Worm (Caenorhabditis elegans) whole organism, young adult: ENCODE data around the gene R11H6.2.

Experiments
- B0336.3 ChIP-seq: fragments of 200-800 bp; sonication (Bioruptor generic); IDR thresholded peaks from 2 replicates; pipeline ENCODE4 v1.3.6; 2022; ENCODE audit warnings: missing genetic modification characterization, missing compliant biosample characterization
- D2030.7 ChIP-seq: fragments of 200-800 bp; sonication (Bioruptor generic); IDR thresholded peaks from 2 replicates; pipeline ENCODE4 v1.3.6; 2022; ENCODE audit warnings: missing genetic modification reagents, missing genetic modification characterization, missing compliant biosample characterization
- F23B12.7 ChIP-seq: sonication (generic microtip); optimal IDR thresholded peaks from 2 replicates; lab custom pipeline; 2017; ENCODE audit warnings: missing genetic modification characterization, mild to moderate bottlenecking, missing compliant biosample characterization, antibody characterized with exemption, moderate library complexity; ENCODE audit not compliant: insufficient read depth
- F39B2.1 ChIP-seq: fragments of 200-800 bp; sonication (Bioruptor generic); IDR thresholded peaks from 2 replicates; pipeline ENCODE4 v1.3.6; 2022; ENCODE audit warnings: missing genetic modification reagents, missing genetic modification characterization, missing compliant biosample characterization
- F49E8.2 ChIP-seq: sonication (generic microtip); optimal IDR thresholded peaks from 3 replicates; lab custom pipeline; 2017; ENCODE audit warnings: missing genetic modification characterization, mild to moderate bottlenecking, missing compliant biosample characterization, antibody characterized with exemption, moderate library complexity; ENCODE audit not compliant: insufficient read depth
- F55B11.4 ChIP-seq: sonication (generic microtip); optimal IDR thresholded peaks from 2 replicates; lab custom pipeline; 2016; ENCODE audit warnings: missing compliant biosample characterization, missing genetic modification characterization, borderline replicate concordance; ENCODE audit not compliant: insufficient read depth
- F57A8.1 ChIP-seq: fragments of 200-800 bp; sonication (Bioruptor generic); optimal IDR thresholded peaks from 2 replicates; lab custom pipeline; 2018; ENCODE audit warnings: mild to moderate bottlenecking, missing genetic modification characterization, moderate library complexity, missing compliant biosample characterization
- K12H6.12 ChIP-seq: fragments of 200-800 bp; sonication (Bioruptor generic); optimal IDR thresholded peaks from 2 replicates; lab custom pipeline; 2018; ENCODE audit warnings: mild to moderate bottlenecking, missing genetic modification characterization, missing compliant biosample characterization
- T07F8.4 ChIP-seq: sonication (generic microtip); optimal IDR thresholded peaks from 2 replicates; lab custom pipeline; 2016; ENCODE audit warnings: mild to moderate bottlenecking, missing genetic modification characterization, moderate library complexity, missing compliant biosample characterization
- Y79H2A.3 ChIP-seq: fragments of 200-800 bp; sonication (Bioruptor generic); conservative IDR thresholded peaks from 2 replicates; pipeline ENCODE4 v1.3.6; 2022; ENCODE audit warnings: missing genetic modification reagents, missing genetic modification characterization, missing compliant biosample characterization
- ZK185.1 ChIP-seq: sonication (generic microtip); optimal IDR thresholded peaks from 2 replicates; lab custom pipeline; 2016; ENCODE audit warnings: mild to moderate bottlenecking, missing genetic modification characterization, missing compliant biosample characterization; ENCODE audit not compliant: poor library complexity, severe bottlenecking
- ama-1 ChIP-seq, 3 experiments: fragments of 150-350 bp in 1 of 3; sonication (generic microtip) in 2 of 3; optimal IDR thresholded peaks; 2 replicates each; lab custom pipeline; 2014 to 2018; ENCODE audit warnings: missing biosample characterization in 2 of 3, missing genetic modification characterization in 2 of 3, missing genetic modification reagents in 2 of 3
- aptf-2 ChIP-seq: fragments of 200-800 bp; sonication (Bioruptor generic); conservative IDR thresholded peaks from 2 replicates; pipeline ENCODE4 v1.3.6; 2022; ENCODE audit warnings: missing genetic modification reagents, missing genetic modification characterization, missing compliant biosample characterization
- aptf-3 ChIP-seq: fragments of 200-800 bp; sonication (Bioruptor generic); IDR thresholded peaks from 2 replicates; pipeline ENCODE4 v1.3.6; 2022; ENCODE audit warnings: missing genetic modification characterization, missing compliant biosample characterization
- attf-6 ChIP-seq: fragments of 200-800 bp; sonication (Bioruptor generic); IDR thresholded peaks from 2 replicates; pipeline ENCODE4 v1.3.6; 2022; ENCODE audit warnings: missing genetic modification reagents, missing genetic modification characterization, missing compliant biosample characterization
- ccch-3 ChIP-seq: fragments of 200-800 bp; sonication (Bioruptor generic); optimal IDR thresholded peaks from 2 replicates; lab custom pipeline; 2018; ENCODE audit warnings: mild to moderate bottlenecking, missing genetic modification characterization, missing compliant biosample characterization
- cebp-1 ChIP-seq, 2 experiments: fragments of 200-800 bp in 1 of 2; sonication (Bioruptor generic) in 1 of 2; sonication (generic microtip) in 1 of 2; IDR thresholded peaks in 1 of 2; optimal IDR thresholded peaks in 1 of 2; 2 replicates each; pipeline versions ENCODE4 v1.3.6 to Lab custom; 2017 to 2022; ENCODE audit warnings: missing compliant biosample characterization in 2 of 2, missing genetic modification characterization in 2 of 2, mild to moderate bottlenecking in 1 of 2, missing genetic modification reagents in 1 of 2, moderate library complexity in 1 of 2
- cebp-2 ChIP-seq: fragments of 200-800 bp; sonication (Bioruptor generic); IDR thresholded peaks from 2 replicates; pipeline ENCODE4 v1.3.6; 2022; ENCODE audit warnings: missing genetic modification characterization, missing compliant biosample characterization
- ceh-58 ChIP-seq: fragments of 200-800 bp; sonication (Bioruptor generic); IDR thresholded peaks from 2 replicates; pipeline ENCODE4 v1.3.6; 2022; ENCODE audit warnings: missing genetic modification characterization, missing compliant biosample characterization
- dox-1 ChIP-seq: fragments of 200-800 bp; sonication (Bioruptor generic); IDR thresholded peaks from 2 replicates; pipeline ENCODE4 v1.3.6; 2022; ENCODE audit warnings: missing genetic modification reagents, missing genetic modification characterization, missing compliant biosample characterization
- dpl-1 ChIP-seq: fragments of 150-350 bp; optimal IDR thresholded peaks from 2 replicates; lab custom pipeline; 2014; ENCODE audit warnings: missing biosample characterization, missing genetic modification reagents, missing genetic modification characterization
- efl-1 ChIP-seq: fragments of 150-350 bp; optimal IDR thresholded peaks from 2 replicates; lab custom pipeline; 2014; ENCODE audit warnings: missing biosample characterization, missing genetic modification reagents, missing genetic modification characterization
- egl-44 ChIP-seq: fragments of 200-800 bp; sonication (Bioruptor generic); IDR thresholded peaks from 2 replicates; pipeline ENCODE4 v1.3.6; 2022; ENCODE audit warnings: missing genetic modification reagents, missing genetic modification characterization, missing compliant biosample characterization
- ekl-4 ChIP-seq: fragments of 200-800 bp; sonication (Bioruptor generic); IDR thresholded peaks from 2 replicates; pipeline ENCODE4 v1.3.6; 2022; ENCODE audit warnings: missing genetic modification reagents, missing genetic modification characterization, missing compliant biosample characterization
- him-1 ChIP-seq: sonication (generic microtip); optimal IDR thresholded peaks from 2 replicates; lab custom pipeline; 2016; ENCODE audit warnings: missing genotype, missing genetic modification reagents, missing genetic modification characterization, missing compliant biosample characterization
- hmg-1.2 ChIP-seq: fragments of 200-800 bp; sonication (Bioruptor generic); IDR thresholded peaks from 2 replicates; pipeline ENCODE4 v1.3.6; 2022; ENCODE audit warnings: missing genetic modification reagents, missing genetic modification characterization, missing compliant biosample characterization
- hmg-20 ChIP-seq: fragments of 200-800 bp; sonication (Bioruptor generic); IDR thresholded peaks from 2 replicates; pipeline ENCODE4 v1.3.6; 2022; ENCODE audit warnings: missing genetic modification reagents, missing genetic modification characterization, missing compliant biosample characterization
- hrde-1 ChIP-seq: sonication (generic microtip); optimal IDR thresholded peaks from 2 replicates; lab custom pipeline; 2016; ENCODE audit warnings: missing genetic modification characterization, mild to moderate bottlenecking, missing compliant biosample characterization, moderate library complexity, missing genotype, missing genetic modification reagents, borderline replicate concordance
- lin-26 ChIP-seq: fragments of 200-800 bp; sonication (Bioruptor generic); IDR thresholded peaks from 2 replicates; pipeline ENCODE4 v1.3.6; 2022; ENCODE audit warnings: missing genetic modification reagents, missing genetic modification characterization, missing compliant biosample characterization
- lin-40 ChIP-seq: sonication (generic microtip); optimal IDR thresholded peaks from 2 replicates; lab custom pipeline; 2016; ENCODE audit warnings: missing genetic modification characterization, mild to moderate bottlenecking, missing compliant biosample characterization, missing genotype, missing genetic modification reagents
- lsy-27 ChIP-seq: sonication (generic microtip); optimal IDR thresholded peaks from 2 replicates; lab custom pipeline; 2017; ENCODE audit warnings: missing genetic modification characterization, mild to moderate bottlenecking, missing compliant biosample characterization, antibody characterized with exemption, missing genotype, borderline replicate concordance; ENCODE audit not compliant: insufficient read depth
- madf-10 ChIP-seq: sonication (generic microtip); optimal IDR thresholded peaks from 2 replicates; lab custom pipeline; 2016; ENCODE audit warnings: mild to moderate bottlenecking, missing genetic modification characterization, missing compliant biosample characterization
- madf-6 ChIP-seq: fragments of 200-800 bp; sonication (Bioruptor generic); IDR thresholded peaks from 2 replicates; pipeline ENCODE4 v1.3.6; 2022; ENCODE audit warnings: missing genetic modification reagents, missing genetic modification characterization, missing compliant biosample characterization
- madf-8 ChIP-seq: fragments of 200-800 bp; sonication (Bioruptor generic); conservative IDR thresholded peaks from 2 replicates; pipeline ENCODE4 v1.3.6; 2022; ENCODE audit warnings: missing genetic modification reagents, missing genetic modification characterization, missing compliant biosample characterization
- mes-4 ChIP-seq: sonication (generic microtip); optimal IDR thresholded peaks from 2 replicates; lab custom pipeline; 2016; ENCODE audit warnings: missing genotype, missing genetic modification characterization, missing compliant biosample characterization
- nfya-2 ChIP-seq: fragments of 200-800 bp; sonication (Bioruptor generic); IDR thresholded peaks from 2 replicates; pipeline ENCODE4 v1.3.6; 2022; ENCODE audit warnings: missing genetic modification reagents, missing genetic modification characterization, missing compliant biosample characterization
- nhr-179 ChIP-seq: sonication (generic microtip); optimal IDR thresholded peaks from 2 replicates; lab custom pipeline; 2016; ENCODE audit warnings: mild to moderate bottlenecking, missing genetic modification characterization, missing compliant biosample characterization
- pbrm-1 ChIP-seq: fragments of 200-800 bp; sonication (Bioruptor generic); IDR thresholded peaks from 2 replicates; pipeline ENCODE4 v1.3.6; 2022; ENCODE audit warnings: missing genetic modification reagents, missing genetic modification characterization, missing compliant biosample characterization
- sdz-38 ChIP-seq: sonication (generic microtip); optimal IDR thresholded peaks from 2 replicates; lab custom pipeline; 2016; ENCODE audit warnings: missing genotype, missing genetic modification characterization, missing compliant biosample characterization
- snpc-1.3 ChIP-seq: sonication (generic microtip); optimal IDR thresholded peaks from 2 replicates; lab custom pipeline; 2017; ENCODE audit warnings: missing genetic modification characterization, mild to moderate bottlenecking, missing compliant biosample characterization, antibody characterized with exemption, moderate library complexity, missing genotype, missing genetic modification reagents; ENCODE audit not compliant: insufficient read depth
- xnd-1 ChIP-seq: sonication (generic microtip); optimal IDR thresholded peaks from 2 replicates; lab custom pipeline; 2016; ENCODE audit warnings: missing genotype, missing genetic modification reagents, missing genetic modification characterization, missing compliant biosample characterization
- zfh-2 ChIP-seq: fragments of 200-800 bp; sonication (Bioruptor generic); conservative IDR thresholded peaks from 2 replicates; pipeline ENCODE4 v1.3.6; 2022; ENCODE audit warnings: missing genetic modification reagents, missing genetic modification characterization, missing compliant biosample characterization
- ztf-22 ChIP-seq: fragments of 200-800 bp; sonication (Bioruptor generic); optimal IDR thresholded peaks from 2 replicates; lab custom pipeline; 2018; ENCODE audit warnings: mild to moderate bottlenecking, missing genetic modification characterization, moderate library complexity, missing compliant biosample characterization
- ztf-28 ChIP-seq: fragments of 200-800 bp; sonication (Bioruptor generic); IDR thresholded peaks from 2 replicates; pipeline ENCODE4 v1.3.6; 2022; ENCODE audit warnings: missing genetic modification reagents, missing genetic modification characterization, missing compliant biosample characterization
- ztf-3 ChIP-seq: fragments of 200-800 bp; sonication (Bioruptor generic); optimal IDR thresholded peaks from 2 replicates; lab custom pipeline; 2018; ENCODE audit warnings: mild to moderate bottlenecking, missing genetic modification characterization, missing compliant biosample characterization

R11H6.2 gene

DNA sequence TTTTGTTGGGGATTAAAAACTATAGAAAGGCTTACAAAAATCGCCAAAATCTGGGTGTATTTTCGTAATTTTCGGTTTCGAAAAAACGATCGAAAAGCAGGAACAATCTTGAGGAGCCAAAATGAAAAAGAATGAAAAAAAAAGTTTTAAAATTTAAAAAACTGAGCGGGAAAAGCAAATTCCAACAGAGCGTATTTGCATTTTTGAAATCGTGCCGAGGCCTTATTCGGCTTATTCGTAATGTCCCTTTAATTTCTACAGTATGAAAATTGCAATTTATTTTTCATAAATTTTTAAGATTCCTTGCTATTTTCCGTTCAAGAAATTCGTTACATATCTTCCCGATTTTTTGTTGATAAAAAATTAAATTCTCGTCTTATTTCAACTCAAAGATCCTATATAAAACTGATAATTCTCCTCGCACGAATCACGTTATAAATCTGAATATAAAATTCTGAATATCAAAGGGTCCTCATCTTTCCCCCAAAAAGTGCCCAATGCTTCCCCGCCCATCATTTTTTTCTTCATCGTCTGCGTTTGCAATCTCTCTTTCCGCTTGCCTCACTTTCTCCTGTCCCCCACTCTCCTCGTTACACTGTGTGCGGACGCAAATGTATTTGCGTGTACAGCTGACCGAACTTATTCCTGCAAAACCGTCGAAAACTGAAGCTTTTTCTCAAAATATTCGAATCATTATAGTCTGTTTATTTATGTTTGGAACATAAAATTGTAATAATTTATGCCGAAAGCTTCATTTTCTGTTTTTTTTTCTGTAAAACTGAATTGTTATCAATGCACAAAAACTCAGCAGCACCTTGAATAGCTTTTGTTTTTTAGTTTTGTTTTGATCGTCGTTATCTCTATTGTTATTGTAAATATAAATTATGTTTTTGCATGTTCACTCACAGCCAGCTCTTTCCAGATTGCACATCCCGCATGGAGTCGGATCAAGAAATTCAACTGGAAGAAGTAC lies 48.3 kb downstream of the R11H6.2 start, which contains the start of the genes rfc-1 and pmp-3 (continued):
- TF ChIP-seq hrde-1 (no peak), F49E8.2 (tag; lab: Kevin White, UChicago) (peak; percentile 69), nfya-2 (GFP tag; lab: Robert Waterston, UW) (no peak), dox-1 (peak; percentile 23; the same call in 1 of the 2 replicates), madf-6 (GFP tag; lab: Robert Waterston, UW) (peak; percentile 88), F23B12.7 (tag; lab: Kevin White, UChicago) (peak; percentile 61), mes-4 (no peak), ztf-28 (GFP tag; lab: Robert Waterston, UW) (no peak), snpc-1.3 (peak; percentile 58), zfh-2 (GFP tag; lab: Robert Waterston, UW) (no peak), hmg-20 (no peak), cebp-2 (GFP tag; lab: Robert Waterston, UW) (no peak), lin-26 (GFP tag; lab: Robert Waterston, UW) (no peak), egl-44 (GFP tag; lab: Robert Waterston, UW) (no peak), K12H6.12 (no peak), ekl-4 (no peak), him-1 (peak; percentile 25), cebp-1 (GFP tag; IDR thresholded peaks at IDR 0.05; lab: Robert Waterston, UW) (no peak), cebp-1 (tag; optimal IDR thresholded peaks at IDR 0.05; lab: Kevin White, UChicago) (no peak), F57A8.1 (GFP tag; lab: Kevin White, UChicago) (no peak), dpl-1 (peak; percentile 74), madf-8 (GFP tag; lab: Robert Waterston, UW) (peak; percentile 78), lsy-27 (tag; lab: Kevin White, UChicago) (no peak), ZK185.1 (tag; lab: Kevin White, UChicago) (no peak), ama-1 (optimal IDR thresholded peaks at IDR 0.05; lab: Kevin White, UChicago) (no peak), ama-1 (GFP tag; optimal IDR thresholded peaks at IDR 0.05; lab: Kevin White, UChicago) (no peak), F39B2.1 (GFP tag; lab: Robert Waterston, UW) (no peak), B0336.3 (GFP tag; lab: Robert Waterston, UW) (no peak), F55B11.4 (no peak), ceh-58 (GFP tag; lab: Robert Waterston, UW) (no peak), ztf-3 (no peak), nhr-179 (no peak), T07F8.4 (no peak), efl-1 (GFP tag; lab: Kevin White, UChicago) (peak; percentile 92), Y79H2A.3 (GFP tag; lab: Robert Waterston, UW) (no peak), xnd-1 (tag; lab: Kevin White, UChicago) (peak; percentile 66), lin-40 (tag; lab: Kevin White, UChicago) (no peak), madf-10 (no peak), hmg-1.2 (GFP tag; lab: Robert Waterston, UW) (no peak), D2030.7 (GFP tag; lab: Robert Waterston, UW) (peak; percentile 74; the same call in 1 of the 2 replicates), pbrm-1 (no peak), ccch-3 (GFP tag; lab: Kevin White, UChicago) (no peak), ztf-22 (GFP tag; lab: Kevin White, UChicago) (no peak), aptf-3 (no peak), sdz-38 (tag; lab: Kevin White, UChicago) (no peak), attf-6 (GFP tag; lab: Robert Waterston, UW) (no peak), aptf-2 (no peak)
